Fruit fly (Drosophila melanogaster): ENCODE results near the gene CG9672.

- no peak for TF ChIP-seq h (optimal IDR thresholded peaks at IDR 0.05)
- no peak for TF ChIP-seq Myc (optimal IDR thresholded peaks at IDR 0.05)
- TF ChIP-seq Sin3A (optimal IDR thresholded peaks at IDR 0.05): no peak
- no peak for TF ChIP-seq psq (optimal IDR thresholded peaks at IDR 0.05)
These were observed 14.3 kb downstream of the CG9672 start for dm6 chrX:16692325-16692724.
